Worm (Caenorhabditis elegans): ENCODE measurements around the gene ZK180.5.

ce11 chrIV:4475362-4476086 lies 41.4 kb downstream of the ZK180.5 start:
- TF ChIP-seq ama-1 (optimal IDR thresholded peaks at IDR 0.05) = no peak
- TF ChIP-seq zip-4 (GFP tag; optimal IDR thresholded peaks at IDR 0.05) = no peak
- no peak for TF ChIP-seq rnt-1 (tag; optimal IDR thresholded peaks at IDR 0.05)
- no peak for TF ChIP-seq nhr-77 (tag; optimal IDR thresholded peaks at IDR 0.05)
- no peak for TF ChIP-seq efl-3 (GFP tag; optimal IDR thresholded peaks at IDR 0.05)

All from whole organism, L1 larva.